Worm (Caenorhabditis elegans): ENCODE data around the gene col-43.

col-43 gene

DNA sequence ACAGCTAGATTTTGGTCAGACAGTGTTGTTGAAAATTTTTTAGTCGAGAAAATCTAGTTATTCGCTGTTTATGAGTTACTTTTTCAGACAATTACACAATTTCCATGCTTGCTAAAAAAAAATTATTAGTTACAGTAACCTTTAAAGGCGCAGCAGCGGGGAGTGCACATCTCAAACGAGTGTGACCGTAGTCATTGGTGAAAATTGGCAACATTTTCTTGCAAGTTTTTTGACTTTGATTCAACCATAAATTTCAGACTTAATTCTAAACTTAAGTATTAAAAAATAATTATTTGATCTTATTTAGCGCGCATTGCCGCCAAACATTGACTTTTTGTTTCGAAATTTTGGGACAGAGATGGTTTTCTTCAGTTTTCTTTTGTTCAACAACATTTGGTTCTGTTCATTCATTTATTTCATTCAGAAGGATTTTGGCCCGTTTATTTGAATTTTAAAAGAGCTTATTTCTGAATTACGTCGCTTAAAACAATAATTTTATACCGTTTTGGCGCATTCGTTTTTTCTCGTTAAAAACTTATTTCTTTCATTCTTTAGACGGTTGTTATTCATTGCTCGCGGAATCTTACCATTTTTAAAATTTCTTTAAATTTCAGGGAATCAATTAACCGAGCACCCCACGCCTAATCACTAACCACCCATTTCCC, 21.8 kb downstream of the col-43 start, which contains the start of gene oma-2:
Gene oma-2, plus strand, starts transcription at position 615 of the 665 bp plus-strand sequence.
- TF ChIP-seq ceh-83 (GFP tag; optimal IDR thresholded peaks at IDR 0.05) (no peak), elt-3 (tag; optimal IDR thresholded peaks at IDR 0.05) (no peak), unc-120 (tag; optimal IDR thresholded peaks at IDR 0.05; ENCODE audit: poor library complexity, severe bottlenecking) (no peak), sem-2 (GFP tag; optimal IDR thresholded peaks at IDR 0.05) (no peak), unc-62 (GFP tag; optimal IDR thresholded peaks at IDR 0.05) (no peak), pha-4 (tag; optimal IDR thresholded peaks at IDR 0.05) (no peak), tbx-8 (GFP tag; optimal IDR thresholded peaks at IDR 0.05) (no peak)

DNA sequence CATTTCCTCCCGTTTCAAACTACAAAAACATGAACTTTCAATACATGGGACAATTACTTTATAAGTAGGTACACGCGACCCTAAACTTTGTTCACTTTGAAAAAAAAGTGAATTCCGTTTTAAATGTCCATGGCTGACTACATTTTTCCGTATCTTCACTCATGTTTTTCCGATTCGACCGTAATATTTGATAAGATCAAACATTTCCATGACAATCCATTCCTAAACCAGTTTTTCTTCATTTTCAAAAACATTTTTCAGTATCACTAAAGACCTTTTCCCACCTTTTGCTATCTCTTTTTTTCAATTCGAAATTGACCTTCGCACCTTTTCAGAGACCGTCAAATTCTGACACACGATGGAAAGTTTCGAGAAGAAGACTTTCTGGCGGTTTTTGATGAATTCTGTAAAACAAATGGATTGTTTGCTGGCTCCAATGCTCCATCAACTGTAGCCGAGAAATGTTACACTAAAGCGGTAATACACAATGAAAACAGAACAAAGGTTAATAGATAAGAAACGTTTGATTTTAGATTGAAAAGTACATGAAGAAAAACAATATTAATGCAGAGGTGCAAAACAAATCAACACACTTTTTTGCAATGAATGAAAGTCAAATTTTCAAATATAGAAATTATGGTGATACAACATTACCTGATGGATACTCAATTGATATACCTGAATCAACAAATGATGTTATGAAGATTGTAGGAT, 23.1 kb downstream of the col-43 start:
- TF ChIP-seq hlh-1 (tag; optimal IDR thresholded peaks at IDR 0.05) = no peak
- no peak for TF ChIP-seq blmp-1 (tag; optimal IDR thresholded peaks at IDR 0.05)
- TF ChIP-seq ceh-83 (GFP tag; optimal IDR thresholded peaks at IDR 0.05) = no peak
- TF ChIP-seq mep-1 (tag; optimal IDR thresholded peaks at IDR 0.05) = no peak
- no peak for TF ChIP-seq unc-120 (tag; optimal IDR thresholded peaks at IDR 0.05; ENCODE audit: poor library complexity, severe bottlenecking)
- TF ChIP-seq sem-2 (GFP tag; optimal IDR thresholded peaks at IDR 0.05) = no peak
- no peak for TF ChIP-seq ham-2 (GFP tag; optimal IDR thresholded peaks at IDR 0.05)
- TF ChIP-seq M03D4.4 (tag; optimal IDR thresholded peaks at IDR 0.05) = no peak

DNA sequence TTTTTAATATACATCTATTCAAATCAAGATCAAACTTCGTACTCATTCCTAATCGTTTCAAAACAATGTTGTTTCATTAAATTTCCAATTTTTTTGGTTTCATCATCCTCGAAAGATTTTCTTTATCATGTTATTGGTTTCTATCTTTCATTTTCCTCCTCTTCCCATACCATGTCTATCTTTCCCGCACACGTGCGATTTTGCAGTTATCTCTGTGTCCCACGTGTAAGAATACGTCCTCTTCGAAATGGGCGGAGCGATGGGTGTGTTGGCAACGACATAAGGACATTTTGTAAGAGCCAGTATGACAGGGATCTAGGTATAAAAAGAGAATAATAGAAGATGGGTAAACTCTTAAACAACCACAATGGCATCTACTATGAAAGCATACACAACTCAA, 24.4 kb downstream of the col-43 start, which contains the start of gene F43H9.4:
Gene F43H9.4, plus strand, starts transcription at position 366 of the 400 bp plus-strand sequence.
- TF ChIP-seq ceh-39 (tag; optimal IDR thresholded peaks at IDR 0.05) (no peak), lsy-2 (tag; optimal IDR thresholded peaks at IDR 0.05) (no peak), unc-120 (tag; optimal IDR thresholded peaks at IDR 0.05; ENCODE audit: poor library complexity, severe bottlenecking) (no peak), elt-3 (tag; optimal IDR thresholded peaks at IDR 0.05) (no peak), ztf-11 (tag; optimal IDR thresholded peaks at IDR 0.05) (no peak)

DNA sequence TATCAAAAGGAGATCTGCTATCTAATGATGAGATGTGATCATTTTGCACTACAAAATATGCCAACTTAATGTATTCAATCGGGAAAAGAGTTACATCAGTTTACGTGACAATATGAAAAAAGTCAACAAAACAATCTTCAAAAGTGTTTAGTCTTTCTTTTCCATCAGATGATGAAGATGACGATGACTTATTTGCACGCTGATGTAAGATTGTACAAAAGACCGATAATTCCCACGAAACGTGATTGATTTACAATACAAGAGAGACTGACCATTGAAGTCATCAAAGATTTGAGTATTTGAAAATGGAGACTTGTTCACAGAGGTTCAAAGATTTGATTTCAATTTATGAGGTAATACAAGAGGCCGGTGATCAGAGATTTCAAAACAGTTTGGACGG, 25.5 kb downstream of the col-43 start:
- TF ChIP-seq sptf-1 (tag; optimal IDR thresholded peaks at IDR 0.05) (no peak), nhr-237 (tag; optimal IDR thresholded peaks at IDR 0.05) (no peak), snpc-4 (tag; optimal IDR thresholded peaks at IDR 0.05) (no peak), ceh-43 (GFP tag; optimal IDR thresholded peaks at IDR 0.05) (no peak), ztf-11 (tag; optimal IDR thresholded peaks at IDR 0.05) (no peak), nhr-2 (tag; optimal IDR thresholded peaks at IDR 0.05) (no peak), unc-120 (tag; optimal IDR thresholded peaks at IDR 0.05; ENCODE audit: poor library complexity, severe bottlenecking) (no peak), blmp-1 (tag; optimal IDR thresholded peaks at IDR 0.05) (no peak), unc-62 (GFP tag; optimal IDR thresholded peaks at IDR 0.05) (no peak), nhr-12 (tag; optimal IDR thresholded peaks at IDR 0.05) (no peak), ces-1 (GFP tag; optimal IDR thresholded peaks at IDR 0.05) (no peak), nhr-76 (tag; optimal IDR thresholded peaks at IDR 0.05) (no peak)

DNA sequence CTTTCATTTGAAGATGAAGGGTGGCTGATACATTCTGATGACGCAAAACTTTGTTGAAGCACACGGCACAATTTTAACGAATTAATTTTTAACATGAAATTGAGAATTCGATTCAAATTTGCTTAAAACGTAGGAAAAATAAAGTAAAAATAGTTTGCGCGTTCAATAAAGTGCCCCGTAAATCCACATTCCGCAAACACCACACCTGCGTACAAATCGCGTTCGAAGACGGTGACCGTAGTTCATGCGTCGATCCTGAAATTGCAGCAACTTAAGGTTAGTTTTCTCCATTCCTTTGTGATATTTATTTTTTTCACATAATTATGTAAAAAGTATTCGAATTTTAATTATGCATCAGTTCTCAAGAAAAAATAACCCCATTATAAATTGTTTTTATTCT, 26.0 kb downstream of the col-43 start, which contains the start of gene F43H9.3:
Gene F43H9.3, minus strand, starts transcription at position 189 of the 400 bp plus-strand sequence.
- TF ChIP-seq lsy-2 (tag; optimal IDR thresholded peaks at IDR 0.05) = peak; percentile 85
- no peak for TF ChIP-seq elt-1 (tag; optimal IDR thresholded peaks at IDR 0.05; ENCODE audit: borderline replicate concordance, insufficient read depth)
- no peak for TF ChIP-seq nhr-12 (tag; optimal IDR thresholded peaks at IDR 0.05)

DNA sequence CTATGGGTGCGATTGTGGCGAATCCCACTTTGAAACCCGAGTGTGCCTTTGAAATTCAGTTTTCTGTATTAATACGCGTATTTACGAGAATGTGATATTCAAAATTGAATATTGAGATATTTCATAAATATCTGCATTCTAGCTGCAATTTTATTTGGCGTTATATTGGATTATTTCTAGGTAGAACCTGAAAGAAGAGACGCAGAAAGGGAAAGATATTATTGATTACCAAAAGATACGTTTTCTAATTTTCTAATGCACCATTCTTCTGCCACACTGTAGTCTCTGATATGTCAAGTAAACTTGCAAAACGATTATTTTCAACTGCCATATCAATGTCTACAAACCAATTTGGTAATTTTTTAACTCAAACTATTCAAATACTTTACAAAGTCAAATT, 28.7 kb downstream of the col-43 start, which contains the start of gene ech-3:
Gene ech-3, plus strand, starts transcription at position 178 of the 400 bp plus-strand sequence.
- no peak for TF ChIP-seq bed-3 (GFP tag; optimal IDR thresholded peaks at IDR 0.05)
- no peak for TF ChIP-seq mep-1 (tag; optimal IDR thresholded peaks at IDR 0.05)
- no peak for TF ChIP-seq cnd-1 (tag; optimal IDR thresholded peaks at IDR 0.05)
- no peak for TF ChIP-seq ceh-39 (tag; optimal IDR thresholded peaks at IDR 0.05)
- no peak for TF ChIP-seq flh-1 (GFP tag; optimal IDR thresholded peaks at IDR 0.05)
- no peak for TF ChIP-seq ceh-83 (GFP tag; optimal IDR thresholded peaks at IDR 0.05)
- TF ChIP-seq tbx-8 (GFP tag; optimal IDR thresholded peaks at IDR 0.05) = no peak
- no peak for TF ChIP-seq nhr-2 (tag; optimal IDR thresholded peaks at IDR 0.05)
- TF ChIP-seq mab-5 (tag; optimal IDR thresholded peaks at IDR 0.05) = no peak
- TF ChIP-seq lin-32 (GFP tag; optimal IDR thresholded peaks at IDR 0.05) = no peak
- no peak for TF ChIP-seq elt-3 (tag; optimal IDR thresholded peaks at IDR 0.05)
- TF ChIP-seq nhr-12 (tag; optimal IDR thresholded peaks at IDR 0.05) = no peak
- TF ChIP-seq ham-2 (GFP tag; optimal IDR thresholded peaks at IDR 0.05) = no peak
